Worm (Caenorhabditis elegans): ENCODE results near the gene epc-1.

The epc-1 gene

ce11 chrIII:12642511-12643168 lies 34.3 kb upstream of the epc-1 start:
- TF ChIP-seq aha-1 (tag) (peak; percentile 71), F37D6.2 (tag; optimal IDR thresholded peaks at IDR 0.05) (no peak), hif-1 (tag; optimal IDR thresholded peaks at IDR 0.05) (no peak)

ce11 chrIII:12640386-12641024 lies 32.1 kb upstream of the epc-1 start:
- TF ChIP-seq egl-43 (GFP tag; IDR thresholded peaks at IDR 0.05) (no peak), R02D3.7 (tag; optimal IDR thresholded peaks at IDR 0.05) (no peak), nhr-48 (tag; optimal IDR thresholded peaks at IDR 0.05) (no peak), duxl-1 (tag; optimal IDR thresholded peaks at IDR 0.05; ENCODE audit: poor library complexity) (no peak), egl-27 (tag; optimal IDR thresholded peaks at IDR 0.05) (no peak), jun-1 (tag; optimal IDR thresholded peaks at IDR 0.05) (no peak), pha-4 (GFP tag; IDR thresholded peaks at IDR 0.05) (no peak), pha-4 (tag; optimal IDR thresholded peaks at IDR 0.05) (no peak), lsy-2 (tag; optimal IDR thresholded peaks at IDR 0.05) (no peak), zfp-3 (GFP tag; conservative IDR thresholded peaks at IDR 0.05) (no peak), nhr-76 (tag; optimal IDR thresholded peaks at IDR 0.05) (no peak), mep-1 (tag; optimal IDR thresholded peaks at IDR 0.05) (no peak), Y75B8A.6 (GFP tag; IDR thresholded peaks at IDR 0.05) (no peak)

ce11 chrIII:12639214-12639613 lies 30.8 kb upstream of the epc-1 start:
- TF ChIP-seq ceh-82 (tag; optimal IDR thresholded peaks at IDR 0.05) (no peak), mep-1 (tag; optimal IDR thresholded peaks at IDR 0.05) (no peak), T26A8.4 (GFP tag; IDR thresholded peaks at IDR 0.05) (no peak), snpc-1.2 (GFP tag; IDR thresholded peaks at IDR 0.05) (no peak), R02D3.7 (tag; optimal IDR thresholded peaks at IDR 0.05) (no peak)

ce11 chrIII:12638592-12638991 lies 30.2 kb upstream of the epc-1 start:
- TF ChIP-seq rbr-2 (tag; optimal IDR thresholded peaks at IDR 0.05) (no peak), lin-13 (GFP tag; optimal IDR thresholded peaks at IDR 0.05) (no peak), attf-4 (tag; optimal IDR thresholded peaks at IDR 0.05) (no peak), cey-2 (tag; optimal IDR thresholded peaks at IDR 0.05; ENCODE audit: borderline replicate concordance, insufficient read depth) (no peak), daf-8 (GFP tag; IDR thresholded peaks at IDR 0.05) (no peak), tag-97 (GFP tag; IDR thresholded peaks at IDR 0.05) (no peak), F44E2.7 (GFP tag; IDR thresholded peaks at IDR 0.05) (no peak), zfp-3 (GFP tag; conservative IDR thresholded peaks at IDR 0.05) (no peak)

- TF ChIP-seq ceh-20 (GFP tag; IDR thresholded peaks at IDR 0.05): no peak
- no peak for TF ChIP-seq nhr-25 (tag; optimal IDR thresholded peaks at IDR 0.05; ENCODE audit: borderline replicate concordance, insufficient read depth)
- TF ChIP-seq aha-1 (tag): peak; percentile 68
- TF ChIP-seq nhr-77 (tag; optimal IDR thresholded peaks at IDR 0.05): no peak
- no peak for TF ChIP-seq nhr-111 (GFP tag; optimal IDR thresholded peaks at IDR 0.05)
- peak; percentile 22 for TF ChIP-seq dve-1 (tag; optimal IDR thresholded peaks at IDR 0.05; ENCODE audit: insufficient read depth)
- no peak for TF ChIP-seq lin-39 (tag; optimal IDR thresholded peaks at IDR 0.05)
- TF ChIP-seq mes-2 (tag; optimal IDR thresholded peaks at IDR 0.05; ENCODE audit: poor library complexity, severe bottlenecking): peak; percentile 64
- no peak for TF ChIP-seq zip-2 (tag; optimal IDR thresholded peaks at IDR 0.05)
- no peak for TF ChIP-seq daf-19 (GFP tag; conservative IDR thresholded peaks at IDR 0.05)
- TF ChIP-seq pha-4 (GFP tag; IDR thresholded peaks at IDR 0.05): no peak
- TF ChIP-seq pha-4 (tag; optimal IDR thresholded peaks at IDR 0.05): no peak
- TF ChIP-seq lir-3 (tag; optimal IDR thresholded peaks at IDR 0.05): no peak
- no peak for TF ChIP-seq ZK546.5 (tag; optimal IDR thresholded peaks at IDR 0.05)
- TF ChIP-seq hmg-1.1 (GFP tag; IDR thresholded peaks at IDR 0.05): peak; percentile 20; the same call in 1 of the 2 replicates
- TF ChIP-seq tra-1 (GFP tag; IDR thresholded peaks at IDR 0.05): no peak
- no peak for TF ChIP-seq attf-4 (tag; optimal IDR thresholded peaks at IDR 0.05)
- TF ChIP-seq lin-29 (GFP tag; IDR thresholded peaks at IDR 0.05): no peak
- no peak for TF ChIP-seq zfp-3 (GFP tag; conservative IDR thresholded peaks at IDR 0.05)
- no peak for TF ChIP-seq arid-1 (GFP tag; conservative IDR thresholded peaks at IDR 0.05)
These were observed 17.7 kb upstream of the epc-1 start, which contains the start of gene pqn-80 for ce11 chrIII:12625875-12626649. pqn-80 (plus strand) TSS chrIII:12626568.

Measured in whole organism, L4 larva.